Fruit fly (Drosophila melanogaster): Measurements from ENCODE around the gene mri.

mri gene

dm6 chr3L:157674-158179 is 42.2 kb upstream of the mri start:
- TF ChIP-seq CG11902 (GFP tag; optimal IDR thresholded peaks at IDR 0.05) = no peak

- no peak for TF ChIP-seq Ets21C (GFP tag; optimal IDR thresholded peaks at IDR 0.05)
- TF ChIP-seq CG6792 (GFP tag; optimal IDR thresholded peaks at IDR 0.05) = no peak
- TF ChIP-seq achi (GFP tag; optimal IDR thresholded peaks at IDR 0.05) = no peak
- TF ChIP-seq CG11902 (GFP tag; optimal IDR thresholded peaks at IDR 0.05) = no peak
- TF ChIP-seq dac (GFP tag; optimal IDR thresholded peaks at IDR 0.05) = no peak
- no peak for TF ChIP-seq net (GFP tag; optimal IDR thresholded peaks at IDR 0.05)
- no peak for TF ChIP-seq CG15336 (GFP tag; IDR thresholded peaks at IDR 0.05)
- TF ChIP-seq CG10669 (GFP tag; optimal IDR thresholded peaks at IDR 0.05) = no peak
- peak; percentile 24 for TF ChIP-seq fkh (GFP tag; optimal IDR thresholded peaks at IDR 0.05)
- no peak for TF ChIP-seq CG3032 (tag; optimal IDR thresholded peaks at IDR 0.05)
- peak; percentile 22 for TF ChIP-seq Eip78C (GFP tag)
- peak in 1 of 2 experiments; percentile 17 for TF ChIP-seq ss (GFP tag; optimal IDR thresholded peaks at IDR 0.05)
- no peak for TF ChIP-seq CG16779 (tag; optimal IDR thresholded peaks at IDR 0.05)
- no peak for TF ChIP-seq salr (GFP tag; optimal IDR thresholded peaks at IDR 0.05)
- no peak for TF ChIP-seq CG6276 (GFP tag; optimal IDR thresholded peaks at IDR 0.05)
- peak; percentile 60 for TF ChIP-seq Blimp-1 (GFP tag; optimal IDR thresholded peaks at IDR 0.05)
Observed at dm6 chr3L:159406-160084, 40.4 kb upstream of the mri start.

dm6 chr3L:160446-161094 is 39.4 kb upstream of the mri start:
- TF ChIP-seq Eip78C (GFP tag) = peak; percentile 51
- peak; percentile 8 for TF ChIP-seq Sox102F (GFP tag; optimal IDR thresholded peaks at IDR 0.05)
- no peak for TF ChIP-seq Hr38 (GFP tag; optimal IDR thresholded peaks at IDR 0.05)
- no peak for TF ChIP-seq CG11762 (GFP tag; optimal IDR thresholded peaks at IDR 0.05; ENCODE audit: insufficient read depth)
- TF ChIP-seq esn (GFP tag; optimal IDR thresholded peaks at IDR 0.05) = no peak
- TF ChIP-seq CG10669 (GFP tag; optimal IDR thresholded peaks at IDR 0.05) = no peak
- TF ChIP-seq net (GFP tag; optimal IDR thresholded peaks at IDR 0.05) = peak; percentile 1
- TF ChIP-seq CG8119 (GFP tag; IDR thresholded peaks at IDR 0.05) = peak; percentile 42; the same call in 2 of the 3 replicates
- TF ChIP-seq vri (GFP tag; optimal IDR thresholded peaks at IDR 0.05) = peak; percentile 47
- TF ChIP-seq lz (GFP tag; optimal IDR thresholded peaks at IDR 0.05) = no peak
- no peak for TF ChIP-seq cyc (GFP tag; optimal IDR thresholded peaks at IDR 0.05)
- TF ChIP-seq Blimp-1 (GFP tag; optimal IDR thresholded peaks at IDR 0.05) = peak; percentile 21
- TF ChIP-seq fkh (GFP tag; optimal IDR thresholded peaks at IDR 0.05) = peak; percentile 24
- TF ChIP-seq CG6854 (GFP tag; optimal IDR thresholded peaks at IDR 0.05) = peak; percentile 42
- no peak for TF ChIP-seq dac (GFP tag; optimal IDR thresholded peaks at IDR 0.05)
- TF ChIP-seq spab (GFP tag; optimal IDR thresholded peaks at IDR 0.05) = no peak
- TF ChIP-seq CG15336 (GFP tag; IDR thresholded peaks at IDR 0.05) = peak; percentile 22; the same call in 1 of the 2 replicates
- peak; percentile 75 for TF ChIP-seq svp (GFP tag)
- no peak for TF ChIP-seq pdm3 (GFP tag; optimal IDR thresholded peaks at IDR 0.05)
- peak in 1 of 2 experiments; percentile 14 for TF ChIP-seq ss (GFP tag; optimal IDR thresholded peaks at IDR 0.05)
- no peak for TF ChIP-seq Sox14 (GFP tag; optimal IDR thresholded peaks at IDR 0.05)
- TF ChIP-seq dsx (GFP tag; optimal IDR thresholded peaks at IDR 0.05; ENCODE audit: poor library complexity, severe bottlenecking) = peak; percentile 44
- TF ChIP-seq CG8632 (GFP tag; optimal IDR thresholded peaks at IDR 0.05) = no peak
- no peak for TF ChIP-seq CG6808 (GFP tag; optimal IDR thresholded peaks at IDR 0.05)
- TF ChIP-seq CG7368 (GFP tag; optimal IDR thresholded peaks at IDR 0.05) = no peak
- no peak for TF ChIP-seq salr (GFP tag; optimal IDR thresholded peaks at IDR 0.05)
- no peak for TF ChIP-seq CG31627 (GFP tag; optimal IDR thresholded peaks at IDR 0.05)
- TF ChIP-seq OdsH (GFP tag; optimal IDR thresholded peaks at IDR 0.05) = no peak

Measured in whole organism, prepupa.